Fruit fly (Drosophila melanogaster) whole organism, wandering third instar larva: ENCODE measurements around the gene Sodq.

Experiments used
- Abd-B ChIP-seq: fragments of >200 bp; optimal IDR thresholded peaks from 2 replicates; lab custom pipeline; 2017; ENCODE audit warnings: missing biosample characterization, missing genetic modification characterization
- CG32264 ChIP-seq: fragments of 200-800 bp; sonication (Bioruptor generic); optimal IDR thresholded peaks from 2 replicates; lab custom pipeline; 2016; ENCODE audit warnings: missing biosample characterization, missing genetic modification characterization
- CG9705 ChIP-seq: fragments of 200-800 bp; sonication (Bioruptor generic); optimal IDR thresholded peaks from 2 replicates; lab custom pipeline; 2018; ENCODE audit warnings: missing biosample characterization, mild to moderate bottlenecking, missing genetic modification characterization
- CrebA ChIP-seq: fragments of 200-800 bp; sonication (Bioruptor generic); optimal IDR thresholded peaks from 2 replicates; lab custom pipeline; 2016; ENCODE audit warnings: missing biosample characterization, mild to moderate bottlenecking, missing genetic modification characterization, borderline replicate concordance
- Dfd ChIP-seq: fragments of >200 bp; optimal IDR thresholded peaks from 2 replicates; lab custom pipeline; 2017; ENCODE audit warnings: missing biosample characterization, missing genetic modification characterization
- Dif ChIP-seq: fragments of 200-275, 200-300 bp; sonication (Bioruptor generic); optimal IDR thresholded peaks from 2 replicates; lab custom pipeline; 2018; ENCODE audit warnings: missing biosample characterization, missing genetic modification characterization; ENCODE audit not compliant: partially characterized antibody
- GATAd ChIP-seq: sonication (Bioruptor generic); optimal IDR thresholded peaks from 2 replicates; lab custom pipeline; 2016; ENCODE audit warnings: missing biosample characterization, missing genetic modification characterization
- HLH106 ChIP-seq: fragments of 200-800 bp; optimal IDR thresholded peaks from 3 replicates; lab custom pipeline; 2019; ENCODE audit warnings: missing biosample characterization, mild to moderate bottlenecking, missing genetic modification characterization, moderate library complexity
- Hnf4 ChIP-seq: fragments of 200-800 bp; sonication (Bioruptor generic); optimal IDR thresholded peaks from 2 replicates; lab custom pipeline; 2016; ENCODE audit warnings: missing biosample characterization, mild to moderate bottlenecking, missing genetic modification characterization
- Hr78 ChIP-seq: fragments of >200 bp; optimal IDR thresholded peaks from 2 replicates; lab custom pipeline; 2017; ENCODE audit warnings: missing biosample characterization, missing genetic modification characterization
- Hr83 ChIP-seq: fragments of 200-300 bp; sonication (Bioruptor generic); optimal IDR thresholded peaks from 2 replicates; lab custom pipeline; 2016; ENCODE audit warnings: missing biosample characterization, mild to moderate bottlenecking, missing genetic modification characterization, moderate library complexity; ENCODE audit not compliant: poor library complexity, severe bottlenecking
- Jra ChIP-seq: sonication (Bioruptor generic); optimal IDR thresholded peaks from 2 replicates; lab custom pipeline; 2016; ENCODE audit warnings: missing biosample characterization, missing genetic modification characterization
- Myc ChIP-seq: fragments of >200 bp; optimal IDR thresholded peaks from 2 replicates; lab custom pipeline; 2017
- OdsH ChIP-seq: fragments of 200-800 bp; sonication (Bioruptor generic); optimal IDR thresholded peaks from 2 replicates; lab custom pipeline; 2016; ENCODE audit warnings: missing biosample characterization, mild to moderate bottlenecking, missing genetic modification characterization
- Rel ChIP-seq, 2 experiments: fragments of 200-800 bp; sonication (Bioruptor generic) in 1 of 2; optimal IDR thresholded peaks; 2 replicates in 1 of 2; 3 replicates in 1 of 2; lab custom pipeline; 2016 to 2019; ENCODE audit warnings: mild to moderate bottlenecking in 2 of 2, missing biosample characterization in 2 of 2, missing genetic modification characterization in 2 of 2, moderate library complexity in 1 of 2
- Sp1 ChIP-seq: fragments of 200-800 bp; sonication (Bioruptor generic); optimal IDR thresholded peaks from 3 replicates; lab custom pipeline; 2019; ENCODE audit warnings: missing biosample characterization, mild to moderate bottlenecking, missing genetic modification characterization, moderate library complexity
- Vsx2 ChIP-seq: fragments of 200-300, 225-300 bp; sonication (Bioruptor generic); optimal IDR thresholded peaks from 2 replicates; lab custom pipeline; 2018; ENCODE audit warnings: missing biosample characterization, missing genetic modification characterization; ENCODE audit not compliant: partially characterized antibody
- br ChIP-seq: fragments of 200-800 bp; sonication (Bioruptor generic); optimal IDR thresholded peaks from 2 replicates; lab custom pipeline; 2016; ENCODE audit warnings: missing biosample characterization, missing genetic modification characterization
- brk ChIP-seq: fragments of 200-800 bp; sonication (Bioruptor generic); optimal IDR thresholded peaks from 2 replicates; lab custom pipeline; 2016; ENCODE audit warnings: missing biosample characterization, mild to moderate bottlenecking, missing genetic modification characterization
- dl ChIP-seq, 2 experiments: fragments of 175-275, 200-275 bp in 1 of 2; fragments of 200-275 bp in 1 of 2; sonication (Bioruptor generic); optimal IDR thresholded peaks; lab custom pipeline; 2018; ENCODE audit warnings: mild to moderate bottlenecking in 2 of 2, missing biosample characterization in 2 of 2, missing genetic modification characterization in 2 of 2, moderate library complexity in 2 of 2; ENCODE audit not compliant: partially characterized antibody in 2 of 2, insufficient read depth in 1 of 2
- dmrt93B ChIP-seq: fragments of 200-800 bp; sonication (Bioruptor generic); optimal IDR thresholded peaks from 2 replicates; lab custom pipeline; 2018; ENCODE audit warnings: missing biosample characterization, mild to moderate bottlenecking, missing genetic modification characterization
- foxo ChIP-seq, 2 experiments: fragments of 200-800 bp; sonication (Bioruptor generic); optimal IDR thresholded peaks; 2 replicates in 1 of 2; 3 replicates in 1 of 2; lab custom pipeline; 2016 to 2017; ENCODE audit warnings: missing biosample characterization in 2 of 2, missing genetic modification characterization in 2 of 2
- fru ChIP-seq: fragments of 200-800 bp; sonication (Bioruptor generic); optimal IDR thresholded peaks from 3 replicates; lab custom pipeline; 2016; ENCODE audit warnings: missing biosample characterization, mild to moderate bottlenecking, missing genetic modification characterization
- jim ChIP-seq: fragments of 175-275, 200-325 bp; sonication (Bioruptor generic); optimal IDR thresholded peaks from 2 replicates; lab custom pipeline; 2016; ENCODE audit warnings: missing biosample characterization, mild to moderate bottlenecking, missing genetic modification characterization
- pan ChIP-seq: fragments of >200 bp; optimal IDR thresholded peaks from 2 replicates; lab custom pipeline; 2017
- psq ChIP-seq: fragments of 200-800 bp; sonication (Bioruptor generic); optimal IDR thresholded peaks from 3 replicates; lab custom pipeline; 2017; ENCODE audit warnings: missing biosample characterization, mild to moderate bottlenecking, missing genetic modification characterization, moderate library complexity
- rgr ChIP-seq: fragments of 200-800 bp; sonication (Bioruptor generic); optimal IDR thresholded peaks from 3 replicates; lab custom pipeline; 2016; ENCODE audit warnings: missing biosample characterization, mild to moderate bottlenecking, missing genetic modification characterization
- sv ChIP-seq: fragments of 200-800 bp; sonication (Bioruptor generic); optimal IDR thresholded peaks from 3 replicates; lab custom pipeline; 2016; ENCODE audit warnings: missing biosample characterization, missing genetic modification characterization
- tai ChIP-seq: sonication (Bioruptor generic); optimal IDR thresholded peaks from 2 replicates; lab custom pipeline; 2016; ENCODE audit warnings: missing biosample characterization, missing genetic modification characterization
- usp ChIP-seq: fragments of >200 bp; optimal IDR thresholded peaks from 2 replicates; lab custom pipeline; 2017; ENCODE audit warnings: missing biosample characterization, missing genetic modification characterization
- woc ChIP-seq: sonication (Bioruptor generic); optimal IDR thresholded peaks from 2 replicates; lab custom pipeline; 2016; ENCODE audit warnings: missing biosample characterization, mild to moderate bottlenecking, missing genetic modification characterization

Sodq gene

dm6 chr3R:25895522-25895921 is at the start of gene Sodq:
Sodq (plus strand) TSS chr3R:25895822.
- TF ChIP-seq Sp1 (GFP tag; lab: Kevin White, UChicago) (no peak), Hr83 (GFP tag; lab: Kevin White, UChicago) (no peak), sv (GFP tag; lab: Kevin White, UChicago) (no peak), HLH106 (tag; lab: Kevin White, UChicago) (no peak), Dif (no peak), Hr78 (GFP tag; lab: Kevin White, UChicago) (no peak), dl (GFP tag; optimal IDR thresholded peaks at IDR 0.05; lab: Kevin White, UChicago; ENCODE audit: insufficient read depth in 1 of 2, partially characterized antibody in 2 of 2) (no peak), foxo (GFP tag; optimal IDR thresholded peaks at IDR 0.05; lab: Kevin White, UChicago) (no peak), Rel (GFP tag; optimal IDR thresholded peaks at IDR 0.05; lab: Kevin White, UChicago) (no peak), Rel (tag; optimal IDR thresholded peaks at IDR 0.05; lab: Kevin White, UChicago) (no peak), tai (GFP tag; lab: Kevin White, UChicago) (no peak), usp (GFP tag; lab: Kevin White, UChicago) (no peak), Dfd (GFP tag; lab: Kevin White, UChicago) (no peak)

dm6 chr3R:25851224-25851682 is 44.4 kb upstream of the Sodq start, which contains the start of the genes CG14545 and CG5886:
CG14545 (minus strand) TSS chr3R:25851291.
CG5886 (plus strand) TSS chr3R:25851632.
- TF ChIP-seq foxo (GFP tag; optimal IDR thresholded peaks at IDR 0.05; lab: Kevin White, UChicago) (peak in 1 of 2 experiments; percentile 22), CG32264 (GFP tag; lab: Kevin White, UChicago) (no peak), fru (GFP tag; lab: Kevin White, UChicago) (peak; percentile 91), usp (GFP tag; lab: Kevin White, UChicago) (no peak), jim (GFP tag; lab: Kevin White, UChicago) (no peak), Hnf4 (peak; percentile 4), Myc (lab: Kevin White, UChicago) (peak; percentile 55), Jra (GFP tag; lab: Kevin White, UChicago) (no peak), br (GFP tag; lab: Kevin White, UChicago) (no peak), tai (GFP tag; lab: Kevin White, UChicago) (peak; percentile 20)

dm6 chr3R:25854825-25855224 is 40.8 kb upstream of the Sodq start:
- TF ChIP-seq Myc (lab: Kevin White, UChicago) (no peak), HLH106 (tag; lab: Kevin White, UChicago) (peak; percentile 13)

dm6 chr3R:25855594-25856305 is 39.9 kb upstream of the Sodq start, which contains the start of gene CG5890:
CG5890 (plus strand) TSS chr3R:25856154.
- TF ChIP-seq dmrt93B (GFP tag; lab: Kevin White, UChicago), result no peak
- TF ChIP-seq rgr (GFP tag; lab: Kevin White, UChicago), result no peak
- no peak for TF ChIP-seq Hnf4
- TF ChIP-seq pan (lab: Kevin White, UChicago), result no peak
- TF ChIP-seq Jra (GFP tag; lab: Kevin White, UChicago), result no peak
- no peak for TF ChIP-seq tai (GFP tag; lab: Kevin White, UChicago)
- no peak for TF ChIP-seq brk

dm6 chr3R:25870389-25870788 is 25.2 kb upstream of the Sodq start:
- TF ChIP-seq Myc (lab: Kevin White, UChicago), result no peak
- TF ChIP-seq CrebA (GFP tag; lab: Kevin White, UChicago), result no peak
- TF ChIP-seq sv (GFP tag; lab: Kevin White, UChicago), result no peak
- peak; percentile 15 for TF ChIP-seq Hr83 (GFP tag; lab: Kevin White, UChicago)
- no peak for TF ChIP-seq Sp1 (GFP tag; lab: Kevin White, UChicago)
- no peak for TF ChIP-seq Hnf4
- TF ChIP-seq dmrt93B (GFP tag; lab: Kevin White, UChicago), result no peak
- no peak for TF ChIP-seq HLH106 (tag; lab: Kevin White, UChicago)
- no peak for TF ChIP-seq woc (GFP tag; lab: Kevin White, UChicago)

dm6 chr3R:25876639-25877038 is 19.0 kb upstream of the Sodq start:
- TF ChIP-seq CG9705 (GFP tag; lab: Kevin White, UChicago) (no peak), Dif (no peak), foxo (GFP tag; optimal IDR thresholded peaks at IDR 0.05; lab: Kevin White, UChicago) (no peak), dmrt93B (GFP tag; lab: Kevin White, UChicago) (no peak), rgr (GFP tag; lab: Kevin White, UChicago) (no peak), tai (GFP tag; lab: Kevin White, UChicago) (no peak), GATAd (GFP tag; lab: Kevin White, UChicago) (no peak), woc (GFP tag; lab: Kevin White, UChicago) (no peak), Abd-B (no peak), psq (no peak), Vsx2 (GFP tag; lab: Kevin White, UChicago) (no peak), jim (GFP tag; lab: Kevin White, UChicago) (no peak), br (GFP tag; lab: Kevin White, UChicago) (no peak), CrebA (GFP tag; lab: Kevin White, UChicago) (no peak), Jra (GFP tag; lab: Kevin White, UChicago) (no peak), fru (GFP tag; lab: Kevin White, UChicago) (no peak), OdsH (no peak), pan (lab: Kevin White, UChicago) (no peak)
- TF ChIP-seq, all 38 proteins: peak for 0
